Fruit fly (Drosophila melanogaster): ENCODE results near the gene CG5928.

The CG5928 gene

dm6 chrX:6074845-6075244 lies 7.1 kb downstream of the CG5928 start, which contains the start of gene Tsp5D:
Gene Tsp5D (minus strand): TSS chrX:6074857.
- TF ChIP-seq CG8478 (optimal IDR thresholded peaks at IDR 0.05) (no peak), EcR (GFP tag; optimal IDR thresholded peaks at IDR 0.05) (no peak), usp (GFP tag; optimal IDR thresholded peaks at IDR 0.05) (no peak), psq (optimal IDR thresholded peaks at IDR 0.05) (no peak), pan (optimal IDR thresholded peaks at IDR 0.05) (no peak), Dll (optimal IDR thresholded peaks at IDR 0.05) (no peak)

dm6 chrX:6075586-6075985 lies 7.8 kb downstream of the CG5928 start:
- TF ChIP-seq CG8478 (optimal IDR thresholded peaks at IDR 0.05) (no peak), EcR (GFP tag; optimal IDR thresholded peaks at IDR 0.05) (no peak)

- TF ChIP-seq EcR (GFP tag; optimal IDR thresholded peaks at IDR 0.05) (no peak), psq (optimal IDR thresholded peaks at IDR 0.05) (no peak), pan (optimal IDR thresholded peaks at IDR 0.05) (no peak), Dll (optimal IDR thresholded peaks at IDR 0.05) (no peak), CG8478 (optimal IDR thresholded peaks at IDR 0.05) (no peak), usp (GFP tag; optimal IDR thresholded peaks at IDR 0.05) (no peak)
Measured at dm6 chrX:6077043-6077547, 9.3 kb downstream of the CG5928 start.

- TF ChIP-seq pan (optimal IDR thresholded peaks at IDR 0.05) (no peak), EcR (GFP tag; optimal IDR thresholded peaks at IDR 0.05) (no peak), psq (optimal IDR thresholded peaks at IDR 0.05) (no peak), Dll (optimal IDR thresholded peaks at IDR 0.05) (no peak), CG8478 (optimal IDR thresholded peaks at IDR 0.05) (no peak), usp (GFP tag; optimal IDR thresholded peaks at IDR 0.05) (no peak)
Measured at dm6 chrX:6077686-6078085, 9.9 kb downstream of the CG5928 start, which contains the start of gene CG4666. Gene CG4666 (minus strand): TSS chrX:6077786.

DNA sequence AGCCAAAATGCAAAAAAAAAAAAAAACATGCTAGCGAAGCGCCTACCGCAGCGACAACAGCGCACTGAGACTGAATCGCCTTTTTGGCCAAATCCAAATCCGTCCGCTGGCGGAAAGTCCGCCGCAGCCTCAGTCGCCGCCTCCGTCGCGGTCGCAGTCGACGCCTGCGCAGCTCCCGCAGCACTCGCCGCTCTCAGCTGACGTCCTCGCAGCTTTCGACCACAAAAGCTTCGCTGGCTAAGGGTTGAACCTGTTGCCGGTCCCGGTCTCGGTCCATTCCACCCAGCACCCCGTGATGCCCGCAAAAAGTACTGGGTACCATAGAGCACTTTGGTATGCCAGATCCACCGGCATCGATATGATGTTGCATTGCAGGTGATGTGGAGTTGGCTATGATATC lies 13.5 kb downstream of the CG5928 start, which contains the start of gene CG4660:
CG4660 (minus strand) TSS at position 77 of the 400 bp plus-strand sequence.
- TF ChIP-seq usp (GFP tag; optimal IDR thresholded peaks at IDR 0.05) = no peak
- TF ChIP-seq CG8478 (optimal IDR thresholded peaks at IDR 0.05) = no peak
- no peak for TF ChIP-seq Dll (optimal IDR thresholded peaks at IDR 0.05)
- no peak for TF ChIP-seq pan (optimal IDR thresholded peaks at IDR 0.05)
- TF ChIP-seq psq (optimal IDR thresholded peaks at IDR 0.05) = no peak
- no peak for TF ChIP-seq EcR (GFP tag; optimal IDR thresholded peaks at IDR 0.05)

- TF ChIP-seq EcR (GFP tag; optimal IDR thresholded peaks at IDR 0.05) (no peak), CG8478 (optimal IDR thresholded peaks at IDR 0.05) (no peak), usp (GFP tag; optimal IDR thresholded peaks at IDR 0.05) (no peak), pan (optimal IDR thresholded peaks at IDR 0.05) (no peak), Dll (optimal IDR thresholded peaks at IDR 0.05) (no peak), psq (optimal IDR thresholded peaks at IDR 0.05) (no peak)
Measured at dm6 chrX:6089679-6090460, 22.1 kb downstream of the CG5928 start, which contains the start of gene raptor. Gene raptor (minus strand): TSS chrX:6090201.

DNA sequence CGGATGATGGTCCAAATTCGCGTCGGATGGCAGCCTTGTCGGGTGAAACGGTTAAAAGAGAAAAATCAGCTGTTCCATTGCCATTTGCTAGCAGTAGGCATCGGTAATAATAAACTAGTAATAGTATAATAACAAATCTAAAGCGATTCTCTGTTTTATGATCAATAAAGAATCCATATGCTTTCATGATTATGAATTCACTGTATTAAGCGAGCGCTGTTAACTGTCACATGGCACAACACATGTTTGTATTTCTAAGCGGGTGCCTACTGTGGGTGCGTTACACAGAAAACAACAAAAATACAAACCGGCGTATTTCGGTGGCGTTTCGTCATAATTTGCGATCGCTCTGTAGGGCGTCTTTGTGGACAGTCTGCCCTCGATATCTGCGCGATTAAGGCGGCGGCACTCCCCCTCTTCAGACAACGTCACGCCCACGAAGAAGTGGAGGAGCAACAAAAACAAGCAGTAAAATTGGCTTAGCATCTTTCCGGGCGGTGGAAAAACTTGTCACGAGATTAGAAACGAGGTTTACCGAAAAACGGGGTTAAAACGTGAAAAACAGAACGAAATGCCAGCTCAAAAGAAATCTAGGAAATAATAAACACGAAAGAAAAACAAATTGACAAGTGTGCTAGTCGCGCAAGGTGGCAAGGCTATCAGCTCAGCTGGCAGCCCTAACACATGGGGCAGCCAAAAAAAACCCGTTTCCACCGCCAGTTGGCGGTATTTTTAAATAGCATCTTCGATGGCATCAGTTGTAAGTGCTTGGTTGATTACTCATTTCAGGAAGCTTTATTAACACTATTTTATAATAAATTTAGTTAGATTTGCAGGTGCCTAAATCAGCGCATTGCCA lies 23.3 kb downstream of the CG5928 start, which contains the start of the genes Nep1 and Mipp2:
Nep1 (plus strand) TSS at position 397 of the 859 bp plus-strand sequence.
Mipp2 (minus strand) TSS at position 663 of the 859 bp plus-strand sequence.
- TF ChIP-seq usp (GFP tag; optimal IDR thresholded peaks at IDR 0.05) (no peak), Dll (optimal IDR thresholded peaks at IDR 0.05) (no peak), EcR (GFP tag; optimal IDR thresholded peaks at IDR 0.05) (no peak), psq (optimal IDR thresholded peaks at IDR 0.05) (no peak), pan (optimal IDR thresholded peaks at IDR 0.05) (no peak), CG8478 (optimal IDR thresholded peaks at IDR 0.05) (no peak)

- TF ChIP-seq psq (optimal IDR thresholded peaks at IDR 0.05) (no peak), Dll (optimal IDR thresholded peaks at IDR 0.05) (no peak), usp (GFP tag; optimal IDR thresholded peaks at IDR 0.05) (no peak), pan (optimal IDR thresholded peaks at IDR 0.05) (no peak)
Measured at dm6 chrX:6092235-6092634, 24.5 kb downstream of the CG5928 start.

DNA sequence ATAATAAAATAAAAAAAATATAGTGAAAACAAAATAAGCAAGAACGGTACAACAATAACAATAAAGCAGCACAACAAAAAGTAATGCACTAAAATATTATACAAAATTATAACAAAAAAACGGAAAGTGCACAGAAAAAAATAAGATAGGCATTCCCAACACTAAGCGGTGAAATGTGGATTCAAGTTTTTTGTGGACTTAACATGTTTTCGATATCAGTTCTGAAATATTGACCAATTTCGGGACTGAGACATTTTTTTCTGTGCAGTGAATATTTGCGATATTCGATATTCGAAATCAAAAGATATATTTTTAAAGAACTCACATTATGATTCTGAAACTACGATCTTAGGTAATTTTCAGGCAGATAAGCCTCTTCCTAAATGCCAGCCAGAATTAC lies 26.3 kb downstream of the CG5928 start:
- TF ChIP-seq Dll (optimal IDR thresholded peaks at IDR 0.05) (no peak), EcR (GFP tag; optimal IDR thresholded peaks at IDR 0.05) (no peak), usp (GFP tag; optimal IDR thresholded peaks at IDR 0.05) (no peak), CG8478 (optimal IDR thresholded peaks at IDR 0.05) (no peak)

- TF ChIP-seq EcR (GFP tag; optimal IDR thresholded peaks at IDR 0.05) (no peak), Dll (optimal IDR thresholded peaks at IDR 0.05) (no peak), psq (optimal IDR thresholded peaks at IDR 0.05) (no peak), usp (GFP tag; optimal IDR thresholded peaks at IDR 0.05) (no peak), pan (optimal IDR thresholded peaks at IDR 0.05) (no peak), CG8478 (optimal IDR thresholded peaks at IDR 0.05) (no peak)
Measured at dm6 chrX:6094599-6094998, 26.8 kb downstream of the CG5928 start.

DNA sequence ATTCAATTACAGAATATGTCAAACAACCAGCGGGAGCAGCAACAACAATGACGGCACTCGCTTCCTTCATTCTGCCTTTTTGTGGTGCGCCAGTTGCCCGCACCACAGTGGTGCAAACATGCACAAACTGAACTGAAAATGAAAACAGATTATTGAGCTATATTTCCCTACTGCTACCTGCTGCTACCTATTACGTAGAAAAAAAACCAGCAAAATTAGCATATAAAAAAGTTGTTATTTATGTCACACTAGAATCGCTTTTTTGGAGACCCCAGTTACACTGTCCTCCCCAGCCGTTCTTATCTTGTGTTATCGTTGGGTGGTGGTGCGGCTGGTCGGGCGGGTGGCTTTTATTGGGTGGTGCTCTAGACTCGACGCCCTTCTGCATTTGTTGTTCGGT lies 29.8 kb downstream of the CG5928 start:
- TF ChIP-seq EcR (GFP tag; optimal IDR thresholded peaks at IDR 0.05) = no peak
- TF ChIP-seq psq (optimal IDR thresholded peaks at IDR 0.05) = no peak
- no peak for TF ChIP-seq Dll (optimal IDR thresholded peaks at IDR 0.05)
- no peak for TF ChIP-seq CG8478 (optimal IDR thresholded peaks at IDR 0.05)
- no peak for TF ChIP-seq pan (optimal IDR thresholded peaks at IDR 0.05)
- no peak for TF ChIP-seq usp (GFP tag; optimal IDR thresholded peaks at IDR 0.05)

DNA sequence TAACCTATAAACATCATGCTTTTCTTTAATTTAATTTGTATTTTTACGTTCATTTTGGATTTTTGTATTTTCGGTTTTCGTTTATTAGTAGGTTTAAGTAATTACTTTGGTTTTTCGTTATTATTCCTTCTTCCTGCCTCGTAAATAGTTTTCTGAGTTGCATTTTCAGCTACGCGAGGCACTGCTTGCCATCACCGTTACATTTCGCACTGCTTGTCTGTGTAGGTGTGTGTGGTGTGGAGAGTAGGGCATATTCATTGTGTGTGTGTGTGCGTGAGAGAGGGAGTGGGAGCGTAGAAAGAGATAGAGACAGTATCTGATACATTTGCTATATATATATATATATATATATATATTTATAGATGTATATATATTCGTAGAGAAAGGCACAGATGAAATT lies 37.0 kb downstream of the CG5928 start:
- TF ChIP-seq pan (optimal IDR thresholded peaks at IDR 0.05) (no peak), usp (GFP tag; optimal IDR thresholded peaks at IDR 0.05) (no peak), EcR (GFP tag; optimal IDR thresholded peaks at IDR 0.05) (no peak), Dll (optimal IDR thresholded peaks at IDR 0.05) (no peak), CG8478 (optimal IDR thresholded peaks at IDR 0.05) (no peak), psq (optimal IDR thresholded peaks at IDR 0.05) (no peak)
